Worm (Caenorhabditis elegans): ENCODE data around the gene lin-48.

DNA sequence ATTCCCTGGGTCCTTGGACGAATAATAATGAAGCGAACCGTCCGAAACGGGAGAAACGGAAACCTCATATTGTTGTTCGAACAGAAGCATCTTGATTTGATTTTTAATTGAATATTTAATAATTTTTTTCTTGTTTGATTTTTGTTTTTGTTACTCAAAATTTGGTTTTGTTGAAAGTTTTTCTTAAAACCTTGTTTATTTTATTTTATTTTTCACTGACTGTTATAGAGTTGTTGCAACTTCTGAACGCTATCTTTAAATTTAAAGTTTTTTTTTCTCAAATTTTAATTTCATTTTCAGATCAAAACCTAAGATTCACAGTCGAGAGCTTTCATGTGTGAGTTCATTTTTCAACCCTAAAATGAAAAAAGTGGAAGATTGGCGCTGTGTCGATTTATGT is 36.2 kb upstream of the lin-48 start, which contains the start of gene alkb-8:
- no peak for TF ChIP-seq unc-62 (GFP tag; optimal IDR thresholded peaks at IDR 0.05)
- TF ChIP-seq fkh-2 (tag; optimal IDR thresholded peaks at IDR 0.05): no peak
- no peak for TF ChIP-seq lin-39 (tag; optimal IDR thresholded peaks at IDR 0.05)
- no peak for TF ChIP-seq nhr-67 (tag; optimal IDR thresholded peaks at IDR 0.05)
